Worm (Caenorhabditis elegans) whole organism, L1 larva: ENCODE data around the gene cya-1.

Source experiments
- ama-1 ChIP-seq: fragments of 150-350 bp; optimal IDR thresholded peaks from 2 replicates; lab custom pipeline; 2014
- pqm-1 ChIP-seq: sonication (generic microtip); optimal IDR thresholded peaks from 3 replicates; lab custom pipeline; 2017; ENCODE audit warnings: missing biosample characterization, missing genetic modification characterization

DNA sequence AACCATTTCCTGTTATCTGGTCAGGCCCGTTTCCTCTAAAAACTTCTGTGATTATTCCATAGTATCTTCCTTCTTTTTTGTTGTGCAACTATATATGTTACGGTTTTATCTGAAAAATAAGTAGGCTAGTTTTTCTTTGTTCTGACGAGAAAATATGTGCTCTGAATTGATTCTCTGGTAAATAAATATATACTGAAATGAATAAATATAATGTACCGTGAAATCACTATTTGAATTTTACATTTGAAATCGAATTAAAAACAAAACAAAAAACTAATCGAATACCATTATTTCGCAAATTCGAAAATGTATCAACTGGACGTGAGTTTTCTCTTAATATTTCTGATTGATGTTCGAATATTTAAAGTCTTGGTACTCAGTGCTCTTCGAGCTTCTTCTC, 21.5 kb upstream of the cya-1 start, which contains the start of gene ZK512.10:
- no peak for TF ChIP-seq pqm-1
- TF ChIP-seq ama-1 = no peak
